Worm (Caenorhabditis elegans) whole organism, midembryonic: ENCODE data around the gene ttll-4.

Experiments used
- T22C8.4 ChIP-seq: fragments of 200-800 bp; sonication (Bioruptor generic); IDR thresholded peaks from 2 replicates; pipeline ENCODE4 v1.3.6; 2022; ENCODE audit warnings: missing genetic modification characterization, missing compliant biosample characterization
- cog-1 ChIP-seq: sonication (generic microtip); optimal IDR thresholded peaks from 2 replicates; lab custom pipeline; 2016; ENCODE audit warnings: missing genetic modification characterization, missing compliant biosample characterization
- flt-1 ChIP-seq: fragments of 200-800 bp; sonication (Bioruptor generic); IDR thresholded peaks from 2 replicates; pipeline ENCODE4 v1.3.6; 2022; ENCODE audit warnings: missing genetic modification characterization, missing compliant biosample characterization
- klf-2 ChIP-seq: fragments of 200-800 bp; sonication (Bioruptor generic); conservative IDR thresholded peaks from 2 replicates; pipeline ENCODE4 v1.3.6; 2022; ENCODE audit warnings: missing genetic modification reagents, missing genetic modification characterization, missing compliant biosample characterization
- med-1 ChIP-seq: sonication (generic microtip); optimal IDR thresholded peaks from 2 replicates; lab custom pipeline; 2017; ENCODE audit warnings: missing genetic modification characterization, mild to moderate bottlenecking, missing compliant biosample characterization, antibody characterized with exemption, missing genetic modification reagents; ENCODE audit not compliant: insufficient read depth
- ref-1 ChIP-seq: fragments of 200-800 bp; sonication (Bioruptor generic); conservative IDR thresholded peaks from 2 replicates; pipeline ENCODE4 v1.3.6; 2022; ENCODE audit warnings: missing genetic modification reagents, missing genetic modification characterization, missing compliant biosample characterization
- tab-1 ChIP-seq: fragments of 200-800 bp; sonication (Bioruptor generic); IDR thresholded peaks from 2 replicates; pipeline ENCODE4 v1.3.6; 2022; ENCODE audit warnings: missing genetic modification characterization, missing compliant biosample characterization
- ztf-23 ChIP-seq: fragments of 200-800 bp; sonication (Bioruptor generic); IDR thresholded peaks from 2 replicates; pipeline ENCODE4 v1.3.6; 2022; ENCODE audit warnings: missing genetic modification reagents, missing genetic modification characterization, missing compliant biosample characterization
- ztf-29 ChIP-seq: fragments of 200-800 bp; sonication (Bioruptor generic); IDR thresholded peaks from 2 replicates; pipeline ENCODE4 v1.3.6; 2022; ENCODE audit warnings: missing genetic modification reagents, missing genetic modification characterization, missing compliant biosample characterization

The ttll-4 gene

DNA sequence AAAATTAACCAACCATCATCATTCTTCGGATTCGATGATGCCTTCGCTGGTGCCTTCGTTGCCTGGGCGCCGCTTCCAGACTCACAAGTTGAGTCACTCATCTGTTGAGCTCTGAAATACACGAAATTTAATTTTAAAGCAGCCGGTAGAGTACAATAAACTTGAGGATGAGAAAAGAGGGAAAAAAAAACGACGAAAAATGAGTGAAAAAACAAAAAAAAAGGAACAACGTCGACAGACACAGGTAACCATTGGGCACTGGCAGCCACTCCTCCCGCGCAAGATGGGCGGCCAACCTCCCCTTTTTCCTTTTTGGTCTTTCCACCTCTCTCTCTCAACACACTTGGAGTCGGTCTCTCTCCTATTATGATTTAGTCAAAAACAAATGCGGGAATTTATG lies 22.7 kb downstream of the ttll-4 start, which contains the start of gene K08E5.1:
Gene K08E5.1 (minus strand): TSS at position 101 of the 400 bp plus-strand sequence.
- no peak for TF ChIP-seq flt-1
- TF ChIP-seq med-1 (GFP tag; lab: Kevin White, UChicago) = no peak
- no peak for TF ChIP-seq ztf-29 (GFP tag; lab: Robert Waterston, UW)
- no peak for TF ChIP-seq cog-1
- TF ChIP-seq tab-1 = no peak
- no peak for TF ChIP-seq klf-2 (GFP tag; lab: Robert Waterston, UW)
- no peak for TF ChIP-seq ref-1 (GFP tag; lab: Robert Waterston, UW)
- no peak for TF ChIP-seq ztf-23 (GFP tag; lab: Robert Waterston, UW)
- TF ChIP-seq T22C8.4 (GFP tag; lab: Robert Waterston, UW) = no peak

DNA sequence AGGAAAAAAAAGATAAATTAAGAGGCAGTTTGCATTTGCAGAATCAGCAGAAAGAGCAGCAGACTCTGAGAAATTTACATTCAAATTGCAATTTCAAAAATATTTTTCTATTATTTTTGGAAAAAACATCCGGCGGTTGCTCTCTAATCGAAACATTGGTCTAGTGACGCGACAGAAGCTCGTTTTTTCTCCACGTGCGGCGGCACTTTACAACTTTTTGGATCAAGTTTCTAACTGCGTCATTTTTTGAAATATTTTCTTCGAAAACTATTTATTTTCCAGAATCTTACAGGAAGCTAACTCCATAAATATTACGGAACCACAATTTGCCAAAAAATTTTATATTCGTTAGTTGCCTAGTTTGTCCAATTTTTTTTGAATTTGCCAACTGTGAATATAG lies 25.9 kb downstream of the ttll-4 start:
- no peak for TF ChIP-seq klf-2 (GFP tag; lab: Robert Waterston, UW)
- no peak for TF ChIP-seq ztf-29 (GFP tag; lab: Robert Waterston, UW)

DNA sequence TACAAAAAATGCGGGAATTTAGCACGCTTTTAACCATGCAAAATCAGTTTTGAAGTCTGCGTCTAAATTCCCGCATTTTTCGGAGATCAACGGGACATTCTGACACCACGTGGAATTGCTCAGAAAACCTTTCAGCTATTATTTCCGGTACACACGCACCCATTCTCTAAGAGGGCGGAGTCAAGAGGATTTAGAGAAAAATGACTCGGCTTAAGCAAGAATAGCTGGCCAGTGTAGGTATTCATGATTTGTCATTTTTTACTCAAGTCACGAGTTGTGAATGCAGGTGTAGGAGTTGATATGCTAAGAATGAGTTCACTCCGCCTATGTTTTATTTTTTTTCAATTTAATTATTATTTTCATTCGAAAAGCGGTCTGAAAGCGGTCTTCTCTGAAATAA lies 26.7 kb downstream of the ttll-4 start:
- TF ChIP-seq tab-1 (no peak), cog-1 (no peak), ztf-23 (GFP tag; lab: Robert Waterston, UW) (no peak), ztf-29 (GFP tag; lab: Robert Waterston, UW) (no peak), flt-1 (no peak), ref-1 (GFP tag; lab: Robert Waterston, UW) (no peak), T22C8.4 (GFP tag; lab: Robert Waterston, UW) (no peak), klf-2 (GFP tag; lab: Robert Waterston, UW) (no peak), med-1 (GFP tag; lab: Kevin White, UChicago) (no peak)

DNA sequence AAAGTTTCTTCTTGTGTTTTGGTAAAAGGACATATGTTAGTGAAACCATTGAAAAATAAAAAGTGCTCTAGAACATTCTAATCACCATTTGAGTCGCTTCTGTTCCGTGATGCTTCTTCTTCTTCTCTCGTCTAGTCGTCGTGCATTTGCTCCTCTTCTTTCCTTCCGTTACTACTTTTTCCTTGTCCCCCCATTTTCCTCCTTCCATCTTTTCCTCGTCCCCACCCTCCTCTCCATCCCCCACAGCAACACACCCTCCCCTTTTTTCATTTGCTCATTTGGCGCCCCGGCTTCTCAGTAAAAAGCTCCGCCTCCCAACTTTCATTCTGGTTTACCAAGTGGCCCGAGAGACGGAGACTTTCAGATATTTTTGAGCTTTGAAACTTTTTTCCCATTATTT lies 27.7 kb downstream of the ttll-4 start:
- TF ChIP-seq ref-1 (GFP tag; lab: Robert Waterston, UW) (no peak), cog-1 (no peak), ztf-23 (GFP tag; lab: Robert Waterston, UW) (0 out of 2 replicates have a peak, but pooled peaks have one; percentile 47), flt-1 (no peak), med-1 (GFP tag; lab: Kevin White, UChicago) (no peak), T22C8.4 (GFP tag; lab: Robert Waterston, UW) (no peak), klf-2 (GFP tag; lab: Robert Waterston, UW) (no peak)

DNA sequence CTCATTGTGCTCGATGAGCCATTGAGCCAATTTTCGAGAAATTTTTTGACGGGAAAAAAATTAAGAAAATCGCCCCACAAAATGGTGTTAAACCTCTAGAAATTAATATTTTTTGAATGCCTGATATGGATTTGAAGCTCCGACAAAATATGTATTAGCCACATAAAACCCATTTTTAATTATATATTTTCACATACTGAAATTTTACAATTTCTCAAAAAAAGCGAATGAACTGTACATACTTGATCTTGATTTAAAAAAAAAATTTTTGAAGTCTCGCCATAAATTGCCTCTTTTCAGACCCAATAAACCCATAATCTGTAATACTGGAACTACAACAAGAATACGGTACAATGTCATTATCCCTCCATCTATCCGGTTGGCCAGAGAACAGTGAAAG lies 28.5 kb downstream of the ttll-4 start, which contains the start of gene nac-3:
Gene nac-3 (plus strand): TSS at position 301 of the 400 bp plus-strand sequence.
- no peak for TF ChIP-seq T22C8.4 (GFP tag; lab: Robert Waterston, UW)
- no peak for TF ChIP-seq ref-1 (GFP tag; lab: Robert Waterston, UW)
- TF ChIP-seq med-1 (GFP tag; lab: Kevin White, UChicago) = no peak
- no peak for TF ChIP-seq cog-1

DNA sequence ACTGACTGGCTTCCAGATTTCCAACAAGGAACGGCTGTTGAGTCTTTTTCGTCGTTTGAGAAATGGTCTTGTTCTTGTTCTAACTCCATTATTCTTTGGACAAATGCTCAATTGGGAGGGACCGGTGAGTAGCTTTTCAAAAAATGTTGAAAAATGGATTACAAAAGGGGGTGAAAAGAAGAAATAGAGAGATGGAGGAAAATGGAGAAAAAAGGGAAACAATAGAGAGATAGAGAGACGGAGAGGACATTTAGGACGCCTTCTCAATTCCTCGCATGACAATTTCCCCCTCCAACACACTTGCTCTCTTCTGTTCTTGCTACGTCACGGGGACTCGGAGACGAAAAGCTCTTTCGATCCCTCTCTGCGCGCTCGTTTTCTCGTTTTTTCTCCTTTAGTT lies 29.0 kb downstream of the ttll-4 start:
- TF ChIP-seq flt-1 = no peak
- no peak for TF ChIP-seq cog-1
- no peak for TF ChIP-seq klf-2 (GFP tag; lab: Robert Waterston, UW)
- no peak for TF ChIP-seq tab-1
- no peak for TF ChIP-seq ztf-29 (GFP tag; lab: Robert Waterston, UW)
- no peak for TF ChIP-seq med-1 (GFP tag; lab: Kevin White, UChicago)

DNA sequence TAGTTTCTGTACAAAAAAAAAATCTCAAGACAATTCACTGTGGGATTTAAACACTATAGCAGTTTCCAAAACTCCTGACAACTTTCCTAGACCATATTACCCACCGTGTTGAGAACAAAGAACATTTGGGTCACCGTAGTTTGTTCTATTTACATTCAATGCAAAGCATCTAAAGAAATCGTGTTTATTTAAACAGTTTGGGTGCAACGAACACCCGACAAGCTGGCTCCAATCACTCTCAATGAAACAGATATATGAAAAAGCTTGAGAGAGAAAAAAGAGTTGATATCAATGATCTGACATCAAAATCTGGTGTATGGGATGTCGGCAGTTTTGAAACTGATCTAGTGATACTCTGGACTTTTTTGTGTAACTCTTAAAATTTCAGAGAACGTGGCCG lies 31.0 kb downstream of the ttll-4 start:
- TF ChIP-seq cog-1 (no peak), T22C8.4 (GFP tag; lab: Robert Waterston, UW) (no peak)

DNA sequence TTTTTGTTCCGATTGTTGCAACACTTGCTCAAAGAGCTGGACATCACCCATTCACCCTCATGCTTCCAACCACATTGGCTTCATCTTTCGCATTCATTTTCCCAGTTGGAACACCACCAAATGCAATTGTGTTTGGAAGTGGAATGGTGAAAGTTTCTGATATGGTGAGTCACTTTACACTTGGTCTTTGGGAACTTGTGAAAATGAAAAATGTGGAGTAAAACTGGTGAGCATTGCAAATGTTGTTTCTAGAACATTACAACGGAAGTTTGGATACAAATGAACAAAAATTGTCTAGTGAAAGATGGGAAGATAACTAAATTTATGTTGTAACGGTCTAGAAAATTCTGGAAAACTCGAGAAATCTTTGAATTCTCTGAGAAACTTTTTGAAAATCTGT lies 32.3 kb downstream of the ttll-4 start:
- no peak for TF ChIP-seq cog-1
- no peak for TF ChIP-seq med-1 (GFP tag; lab: Kevin White, UChicago)
- TF ChIP-seq ztf-29 (GFP tag; lab: Robert Waterston, UW) = no peak
- no peak for TF ChIP-seq tab-1
- no peak for TF ChIP-seq flt-1
- no peak for TF ChIP-seq klf-2 (GFP tag; lab: Robert Waterston, UW)
- TF ChIP-seq ztf-23 (GFP tag; lab: Robert Waterston, UW) = no peak
- TF ChIP-seq ref-1 (GFP tag; lab: Robert Waterston, UW) = no peak
- TF ChIP-seq T22C8.4 (GFP tag; lab: Robert Waterston, UW) = no peak

DNA sequence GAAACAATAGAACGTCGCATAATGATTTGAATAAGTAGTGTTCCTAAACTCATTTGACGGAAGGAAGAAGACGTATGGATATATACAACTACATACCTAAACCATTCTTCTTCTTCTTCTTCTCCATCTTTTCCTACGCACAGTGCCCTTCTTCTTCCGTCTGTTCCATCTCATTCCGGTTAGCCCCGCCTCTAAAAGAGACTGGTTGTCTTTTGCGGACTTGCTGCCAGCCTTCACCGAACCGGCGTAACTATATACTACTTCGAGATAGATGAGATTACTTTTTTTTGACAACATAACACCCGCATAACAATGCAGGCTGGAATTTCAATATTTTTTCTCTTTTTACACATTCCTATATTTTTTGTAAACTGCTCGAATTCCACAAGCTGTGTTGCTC lies 36.4 kb downstream of the ttll-4 start, which contains the start of the genes K08E5.5 and mua-3:
Gene K08E5.5 (minus strand): TSS at position 101 of the 400 bp plus-strand sequence.
Gene mua-3 (plus strand): TSS at position 313 of the 400 bp plus-strand sequence.
- no peak for TF ChIP-seq cog-1

DNA sequence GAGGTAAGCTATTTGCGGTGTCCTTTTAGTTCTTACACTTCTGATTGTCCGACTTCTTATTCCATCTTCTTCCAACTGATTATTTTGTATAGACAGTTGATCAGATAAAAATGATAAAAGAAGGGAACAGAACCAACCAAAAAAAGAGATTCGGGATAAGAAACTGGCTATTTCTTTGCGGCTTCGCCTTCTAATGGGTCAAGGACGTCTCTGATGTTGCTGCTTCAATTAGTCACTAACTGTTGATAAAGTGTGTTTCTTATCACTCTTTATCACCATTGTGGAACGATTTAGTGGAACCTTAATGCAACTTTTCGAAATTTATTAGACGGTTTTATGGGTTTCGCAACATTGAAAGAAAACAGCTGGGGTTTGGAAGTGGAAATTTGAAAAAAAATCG lies 46.3 kb downstream of the ttll-4 start:
- no peak for TF ChIP-seq klf-2 (GFP tag; lab: Robert Waterston, UW)
- no peak for TF ChIP-seq tab-1
- no peak for TF ChIP-seq med-1 (GFP tag; lab: Kevin White, UChicago)
- no peak for TF ChIP-seq flt-1
- TF ChIP-seq ztf-23 (GFP tag; lab: Robert Waterston, UW) = no peak
- TF ChIP-seq ztf-29 (GFP tag; lab: Robert Waterston, UW) = no peak
- TF ChIP-seq ref-1 (GFP tag; lab: Robert Waterston, UW) = no peak
- TF ChIP-seq cog-1 = no peak

DNA sequence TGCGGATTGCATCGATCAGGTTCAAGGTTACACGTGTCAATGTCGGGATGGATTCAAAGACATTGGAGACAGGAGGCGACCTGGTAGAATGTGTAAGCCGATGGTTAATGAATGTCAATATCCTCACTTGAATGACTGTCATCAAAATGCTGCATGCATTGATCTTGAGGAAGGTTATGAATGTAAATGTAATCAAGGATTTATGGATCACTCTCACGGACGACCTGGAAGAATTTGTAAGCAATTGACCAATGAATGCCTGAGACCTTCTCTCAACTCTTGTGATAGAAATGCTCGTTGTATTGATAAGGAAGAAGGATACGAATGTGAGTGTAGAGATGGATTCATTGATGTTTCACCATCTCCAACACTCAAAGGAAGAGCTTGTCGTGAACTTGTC lies 54.0 kb downstream of the ttll-4 start:
- TF ChIP-seq med-1 (GFP tag; lab: Kevin White, UChicago) = no peak
- no peak for TF ChIP-seq tab-1
- no peak for TF ChIP-seq klf-2 (GFP tag; lab: Robert Waterston, UW)
- TF ChIP-seq ref-1 (GFP tag; lab: Robert Waterston, UW) = no peak
- TF ChIP-seq flt-1 = no peak
- no peak for TF ChIP-seq T22C8.4 (GFP tag; lab: Robert Waterston, UW)
- TF ChIP-seq ztf-23 (GFP tag; lab: Robert Waterston, UW) = no peak
